Worm (Caenorhabditis elegans): ENCODE results near the gene Y9C9A.8.

The Y9C9A.8 gene

DNA sequence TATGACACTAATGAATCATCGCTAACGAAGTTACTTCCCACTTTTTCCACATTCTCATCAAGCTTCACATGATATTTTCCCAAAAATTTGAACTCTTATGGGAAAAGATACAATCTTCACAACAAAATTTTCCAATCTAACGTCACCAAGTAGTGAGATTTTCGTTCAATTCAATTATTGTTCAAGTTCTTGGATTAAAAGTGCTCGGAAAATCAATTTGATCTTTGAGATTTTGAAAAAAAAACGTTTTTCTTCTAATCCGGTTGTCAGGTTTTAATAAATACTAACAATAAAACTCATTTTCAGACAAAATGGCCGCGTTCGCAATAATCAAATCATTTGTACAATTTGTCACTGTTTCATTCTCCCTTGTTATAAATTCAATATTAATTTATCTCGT, 4.0 kb downstream of the Y9C9A.8 start, which contains the start of gene str-153:
Gene str-153, plus strand, starts transcription at position 301 of the 400 bp plus-strand sequence.
- TF ChIP-seq him-1 (tag; optimal IDR thresholded peaks at IDR 0.05) (no peak), W03F9.2 (tag; optimal IDR thresholded peaks at IDR 0.05) (no peak), dao-5 (tag; optimal IDR thresholded peaks at IDR 0.05) (no peak)

DNA sequence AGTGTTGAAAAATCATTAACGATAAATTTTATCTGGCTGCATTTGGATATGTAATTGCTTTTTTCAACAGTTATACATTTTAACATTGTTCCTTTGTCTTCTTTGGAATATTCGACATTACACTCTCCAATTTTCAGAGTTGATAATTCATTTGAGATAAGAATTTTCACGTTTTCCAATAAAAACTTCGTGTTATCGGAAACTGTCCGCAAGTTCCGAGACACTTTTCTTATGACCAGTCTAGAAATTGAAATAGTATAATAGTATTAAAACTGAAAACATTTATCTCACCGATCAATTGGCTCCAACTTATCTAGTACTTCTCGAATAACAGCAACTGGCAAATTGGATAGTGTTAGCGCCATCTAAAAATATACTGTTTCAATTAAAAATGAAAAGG, 7.5 kb downstream of the Y9C9A.8 start, which contains the start of gene fbxa-86:
Gene fbxa-86, minus strand, starts transcription at position 367 of the 400 bp plus-strand sequence.
- TF ChIP-seq dao-5 (tag; optimal IDR thresholded peaks at IDR 0.05), result no peak
- TF ChIP-seq W03F9.2 (tag; optimal IDR thresholded peaks at IDR 0.05), result no peak
- TF ChIP-seq him-1 (tag; optimal IDR thresholded peaks at IDR 0.05), result no peak

DNA sequence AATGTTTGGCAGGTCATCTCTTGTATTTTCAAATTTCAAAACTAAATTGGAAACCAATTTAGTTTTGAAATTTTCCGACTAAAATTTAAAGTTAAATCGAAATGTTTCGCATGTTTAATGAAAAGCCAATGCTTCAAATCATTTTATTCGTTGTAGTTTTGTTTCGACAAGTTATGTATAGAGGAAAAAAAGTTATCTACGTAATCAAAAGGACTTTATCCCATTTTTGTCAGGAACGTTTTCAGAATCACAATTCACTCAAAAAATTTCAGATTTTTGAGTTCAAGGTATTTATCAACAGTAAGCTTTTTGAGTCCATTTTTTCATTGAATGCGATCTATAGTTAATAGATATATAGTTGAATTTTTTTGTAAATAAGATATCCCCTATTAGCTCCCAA, 8.5 kb downstream of the Y9C9A.8 start, which contains the start of gene str-168:
Gene str-168, plus strand, starts transcription at position 301 of the 400 bp plus-strand sequence.
- TF ChIP-seq him-1 (tag; optimal IDR thresholded peaks at IDR 0.05), result no peak
- no peak for TF ChIP-seq dao-5 (tag; optimal IDR thresholded peaks at IDR 0.05)
- TF ChIP-seq W03F9.2 (tag; optimal IDR thresholded peaks at IDR 0.05), result no peak

DNA sequence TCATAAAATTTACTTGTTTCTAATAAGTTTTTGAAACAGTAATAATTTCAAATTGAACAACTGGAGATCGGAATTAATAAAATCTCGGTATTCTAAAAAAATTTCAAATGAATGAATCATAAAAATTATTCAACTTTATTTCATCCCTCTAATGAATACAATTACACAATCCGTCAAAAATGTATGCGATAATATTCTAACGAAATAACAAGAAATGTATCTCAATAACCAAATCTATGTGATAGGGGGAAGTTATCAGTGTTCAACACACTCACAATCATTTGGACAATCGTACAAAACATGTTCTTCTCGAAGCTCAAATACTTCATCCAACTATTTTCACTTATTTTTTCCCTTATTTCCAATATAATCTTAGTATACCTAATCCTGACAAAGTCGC, 11.5 kb downstream of the Y9C9A.8 start, which contains the start of gene Y9C9A.5:
Gene Y9C9A.5, plus strand, starts transcription at position 301 of the 400 bp plus-strand sequence.
- TF ChIP-seq him-1 (tag; optimal IDR thresholded peaks at IDR 0.05), result no peak
- no peak for TF ChIP-seq W03F9.2 (tag; optimal IDR thresholded peaks at IDR 0.05)
- TF ChIP-seq dao-5 (tag; optimal IDR thresholded peaks at IDR 0.05), result no peak

DNA sequence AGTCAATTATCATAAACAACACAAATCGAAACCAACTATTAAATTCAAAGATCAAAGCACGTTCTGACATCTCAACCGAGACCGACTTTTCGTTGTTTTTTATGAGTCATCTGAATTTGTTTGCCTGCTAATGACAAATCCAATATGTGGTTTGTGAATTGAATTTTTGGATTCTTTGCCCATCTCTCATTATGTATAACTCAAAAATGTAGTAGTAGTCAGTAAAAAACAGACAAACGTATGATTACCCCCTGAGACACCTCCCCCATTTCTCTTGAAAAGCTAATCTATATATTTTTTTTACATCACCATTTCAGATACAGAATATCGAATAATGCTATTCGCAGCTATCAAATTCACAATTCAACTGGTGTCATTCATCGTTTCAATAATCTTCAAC, 15.6 kb downstream of the Y9C9A.8 start, which contains the start of gene str-169:
Gene str-169, plus strand, starts transcription at position 301 of the 400 bp plus-strand sequence.
- TF ChIP-seq dao-5 (tag; optimal IDR thresholded peaks at IDR 0.05), result no peak
- TF ChIP-seq him-1 (tag; optimal IDR thresholded peaks at IDR 0.05), result no peak
- no peak for TF ChIP-seq W03F9.2 (tag; optimal IDR thresholded peaks at IDR 0.05)

DNA sequence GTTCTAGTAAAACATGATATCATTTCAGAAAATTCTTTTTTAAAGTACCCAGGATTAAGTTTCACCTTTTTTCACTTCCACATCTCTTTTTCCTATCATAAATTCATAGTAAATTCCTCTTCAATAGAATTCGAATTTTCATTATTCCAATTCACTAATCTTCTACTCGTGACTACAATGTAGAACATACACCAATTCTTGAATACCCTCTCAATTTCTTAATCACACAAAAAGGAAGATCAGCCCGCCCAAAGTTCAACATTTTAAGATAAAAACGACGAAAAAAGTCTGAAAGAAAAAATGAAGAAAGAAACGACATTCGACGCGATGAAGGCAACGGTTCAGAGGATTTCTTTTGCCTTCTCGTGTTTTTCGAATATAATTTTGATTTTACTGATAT, 23.7 kb downstream of the Y9C9A.8 start, which contains the start of gene str-163:
Gene str-163, plus strand, starts transcription at position 301 of the 400 bp plus-strand sequence.
- no peak for TF ChIP-seq W03F9.2 (tag; optimal IDR thresholded peaks at IDR 0.05)
- TF ChIP-seq him-1 (tag; optimal IDR thresholded peaks at IDR 0.05), result no peak
- no peak for TF ChIP-seq dao-5 (tag; optimal IDR thresholded peaks at IDR 0.05)

DNA sequence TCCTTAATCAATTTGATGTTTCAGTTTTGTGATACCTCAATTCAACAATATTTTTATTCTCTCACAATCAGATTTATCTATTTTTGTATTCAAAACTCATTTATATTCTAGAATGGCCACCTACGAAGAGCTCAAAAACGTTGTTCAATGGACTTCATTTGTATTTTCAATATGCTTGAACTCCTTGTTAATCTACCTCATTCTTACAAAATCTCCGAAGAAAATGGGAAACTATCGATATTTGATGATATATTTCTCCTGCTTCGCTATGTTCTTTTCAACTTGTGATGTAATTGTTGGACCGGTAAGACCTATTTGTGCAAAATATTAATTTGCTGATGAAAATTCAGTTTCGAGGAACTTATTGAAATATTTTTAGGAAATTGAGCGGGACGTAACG, 30.5 kb downstream of the Y9C9A.8 start, which contains the start of gene str-164:
Gene str-164, plus strand, starts transcription at position 113 of the 400 bp plus-strand sequence.
- TF ChIP-seq him-1 (tag; optimal IDR thresholded peaks at IDR 0.05), result no peak
- no peak for TF ChIP-seq dao-5 (tag; optimal IDR thresholded peaks at IDR 0.05)
- TF ChIP-seq W03F9.2 (tag; optimal IDR thresholded peaks at IDR 0.05), result no peak

DNA sequence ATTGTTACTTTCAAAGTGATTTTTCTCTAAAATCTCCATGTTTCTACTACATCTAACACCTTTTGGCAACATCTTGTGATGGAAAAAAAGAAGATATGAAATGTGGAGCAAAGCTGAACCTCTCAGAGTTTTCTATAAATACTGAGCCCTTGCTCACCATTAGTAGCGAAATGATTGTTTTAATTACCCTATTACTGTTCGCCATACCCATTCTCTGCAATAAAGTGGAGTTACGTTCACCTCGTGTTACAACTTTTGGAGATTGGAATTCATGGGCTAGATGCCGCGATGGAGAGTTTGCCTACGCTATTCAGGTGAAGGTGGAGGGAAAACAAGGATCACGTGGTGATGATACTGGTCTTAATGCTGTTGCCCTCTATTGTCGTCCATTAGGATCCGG, 33.7 kb downstream of the Y9C9A.8 start, which contains the start of gene txt-3:
Gene txt-3, plus strand, starts transcription at position 125 of the 400 bp plus-strand sequence.
- TF ChIP-seq W03F9.2 (tag; optimal IDR thresholded peaks at IDR 0.05) (no peak), him-1 (tag; optimal IDR thresholded peaks at IDR 0.05) (no peak), dao-5 (tag; optimal IDR thresholded peaks at IDR 0.05) (no peak)

DNA sequence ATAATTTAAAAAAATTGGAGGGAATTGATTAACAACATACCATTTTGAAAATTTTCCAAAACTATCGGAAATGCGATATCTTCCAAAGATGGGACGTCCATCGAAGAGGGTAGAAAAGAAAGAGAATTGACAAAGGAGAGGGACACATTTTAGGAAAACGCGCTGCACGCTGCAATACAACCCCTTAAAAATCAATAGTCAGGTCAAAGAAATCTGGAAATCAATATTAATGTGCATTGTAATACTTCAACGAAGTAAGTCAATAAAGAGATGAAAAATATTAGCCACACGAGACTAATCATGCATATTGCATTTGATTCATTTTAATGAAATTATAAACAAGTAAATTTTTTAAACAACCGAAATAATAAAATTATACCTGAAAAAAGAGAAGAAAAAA, 39.3 kb downstream of the Y9C9A.8 start, which contains the start of gene Y9C9A.13:
Gene Y9C9A.13, minus strand, starts transcription at position 101 of the 400 bp plus-strand sequence.
- TF ChIP-seq him-1 (tag; optimal IDR thresholded peaks at IDR 0.05), result no peak
- no peak for TF ChIP-seq W03F9.2 (tag; optimal IDR thresholded peaks at IDR 0.05)
- TF ChIP-seq dao-5 (tag; optimal IDR thresholded peaks at IDR 0.05), result no peak

DNA sequence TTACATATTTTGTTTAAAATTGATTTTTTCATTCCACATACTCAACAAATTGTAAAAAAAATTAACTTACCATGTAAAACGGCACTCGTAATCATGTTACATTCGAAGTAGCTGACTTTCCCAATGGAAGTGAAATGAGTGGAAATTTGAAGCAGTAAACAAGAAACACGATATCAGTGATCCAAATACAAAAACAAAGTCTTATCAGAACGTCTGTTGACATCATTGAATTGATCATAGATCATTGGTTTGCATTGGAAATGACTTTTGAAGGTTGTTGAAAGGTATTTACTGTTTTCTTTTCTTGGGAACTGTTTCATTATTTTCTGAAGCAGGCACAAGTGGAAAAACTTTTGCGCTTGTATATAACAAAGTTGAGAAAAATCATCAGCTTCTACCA, 45.9 kb downstream of the Y9C9A.8 start, which contains the start of gene Y9C9A.16:
Gene Y9C9A.16, minus strand, starts transcription at position 131 of the 400 bp plus-strand sequence.
- TF ChIP-seq him-1 (tag; optimal IDR thresholded peaks at IDR 0.05) (no peak), dao-5 (tag; optimal IDR thresholded peaks at IDR 0.05) (no peak), W03F9.2 (tag; optimal IDR thresholded peaks at IDR 0.05) (no peak)

DNA sequence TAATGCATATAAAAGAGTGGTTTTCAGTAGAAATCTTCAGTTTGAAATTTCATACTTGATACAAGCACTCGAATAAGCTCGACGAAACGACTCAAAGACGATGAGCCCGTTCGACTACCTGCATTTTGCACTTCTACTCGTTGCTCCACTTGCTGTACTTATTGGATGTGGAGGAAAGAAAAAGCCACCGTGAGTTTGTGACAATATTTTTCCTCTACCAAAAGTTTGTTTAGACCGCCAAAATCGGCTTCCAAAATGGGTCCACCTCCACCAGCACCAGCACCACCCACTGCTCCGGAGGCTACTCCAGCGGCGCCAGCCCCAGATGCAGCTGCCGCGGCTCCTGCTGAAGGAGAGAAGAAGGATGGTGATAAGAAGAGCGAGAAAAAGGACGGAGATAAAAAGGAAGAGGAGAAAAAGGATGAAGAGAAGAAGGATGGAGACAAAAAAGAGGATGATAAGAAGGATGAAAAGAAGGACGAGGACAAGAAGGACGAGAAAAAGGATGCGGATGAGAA, 47.1 kb downstream of the Y9C9A.8 start, which contains the start of gene E03H12.5:
Gene E03H12.5, plus strand, starts transcription at position 51 of the 518 bp plus-strand sequence.
- TF ChIP-seq him-1 (tag; optimal IDR thresholded peaks at IDR 0.05) (no peak), W03F9.2 (tag; optimal IDR thresholded peaks at IDR 0.05) (no peak), dao-5 (tag; optimal IDR thresholded peaks at IDR 0.05) (no peak)

DNA sequence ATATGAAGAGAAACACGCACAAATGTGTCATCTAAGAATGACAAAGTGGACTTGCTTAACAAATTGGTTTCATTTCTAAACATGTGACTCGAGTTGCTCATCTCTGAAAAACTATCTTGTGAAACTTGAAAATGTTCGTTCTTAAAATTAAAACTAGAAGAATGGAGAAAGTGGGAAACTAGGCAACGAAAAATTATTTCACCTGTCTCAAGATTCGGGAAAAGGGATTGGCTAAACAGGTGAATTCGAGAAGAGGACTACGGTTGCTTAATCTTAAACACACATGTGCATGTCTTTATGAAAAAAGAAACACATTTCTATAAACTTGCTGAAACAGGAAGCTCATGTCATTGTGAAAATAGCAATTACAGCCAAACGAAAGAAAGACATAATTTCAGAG, 50.9 kb downstream of the Y9C9A.8 start, which contains the start of gene srz-24:
Gene srz-24, minus strand, starts transcription at position 101 of the 400 bp plus-strand sequence.
- no peak for TF ChIP-seq him-1 (tag; optimal IDR thresholded peaks at IDR 0.05)
- no peak for TF ChIP-seq W03F9.2 (tag; optimal IDR thresholded peaks at IDR 0.05)
- TF ChIP-seq dao-5 (tag; optimal IDR thresholded peaks at IDR 0.05), result no peak
